Worm (Caenorhabditis elegans) whole organism, L4 larva: Measurements from ENCODE around the gene unc-43.

Source experiments
- D1046.2 ChIP-seq: fragments of 200-800 bp; sonication (Bioruptor generic); IDR thresholded peaks from 2 replicates; pipeline ENCODE4 v1.3.6; 2022; ENCODE audit warnings: missing genetic modification characterization, missing compliant biosample characterization
- R02D3.7 ChIP-seq: fragments of 150-350 bp; sonication (generic microtip); optimal IDR thresholded peaks from 3 replicates; lab custom pipeline; 2014; ENCODE audit warnings: missing biosample characterization, missing genetic modification characterization
- Y48G9A.11 ChIP-seq: fragments of 200-800 bp; sonication (Bioruptor generic); IDR thresholded peaks from 2 replicates; pipeline ENCODE4 v1.3.6; 2022; ENCODE audit warnings: missing genetic modification reagents, missing genetic modification characterization, missing compliant biosample characterization
- ZK546.5 ChIP-seq, 2 experiments: sonication (generic microtip); optimal IDR thresholded peaks; 2 replicates each; lab custom pipeline; 2017; ENCODE audit warnings: missing biosample characterization in 2 of 2, missing genetic modification characterization in 2 of 2
- aha-1 ChIP-seq: fragments of 150-350 bp; peaks from one replicate; lab custom pipeline; 2014; ENCODE audit warnings: missing biosample characterization, missing genetic modification characterization
- attf-4 ChIP-seq: sonication (generic microtip); optimal IDR thresholded peaks from 3 replicates; lab custom pipeline; 2017; ENCODE audit warnings: missing biosample characterization, missing genetic modification characterization
- ceh-28 ChIP-seq: fragments of 150-350 bp; optimal IDR thresholded peaks from 2 replicates; lab custom pipeline; 2014; ENCODE audit warnings: missing biosample characterization, missing genetic modification reagents, missing genetic modification characterization
- ceh-82 ChIP-seq: sonication (generic microtip); optimal IDR thresholded peaks from 2 replicates; lab custom pipeline; 2017; ENCODE audit warnings: missing biosample characterization, missing genetic modification characterization
- ces-1 ChIP-seq: fragments of 150-350 bp; sonication (generic microtip); optimal IDR thresholded peaks from 4 replicates; lab custom pipeline; 2014; ENCODE audit warnings: missing biosample characterization, missing genetic modification reagents, missing genetic modification characterization
- ctbp-1 ChIP-seq: fragments of 200-800 bp; sonication (Bioruptor generic); IDR thresholded peaks from 2 replicates; pipeline ENCODE4 v1.3.6; 2022; ENCODE audit warnings: missing genetic modification reagents, missing genetic modification characterization, missing compliant biosample characterization
- daf-16 ChIP-seq, 3 experiments: sonication (generic microtip); optimal IDR thresholded peaks; 2 replicates each; lab custom pipeline; 2016 to 2017; ENCODE audit warnings: missing genetic modification characterization in 3 of 3, missing genetic modification reagents in 3 of 3, mild to moderate bottlenecking in 2 of 3, missing compliant biosample characterization in 2 of 3, missing biosample characterization in 1 of 3, moderate library complexity in 1 of 3
- dpl-1 ChIP-seq: fragments of 150-350 bp; optimal IDR thresholded peaks from 2 replicates; lab custom pipeline; 2014; ENCODE audit warnings: missing biosample characterization, missing genetic modification reagents, missing genetic modification characterization
- dve-1 ChIP-seq: sonication (generic microtip); optimal IDR thresholded peaks from 2 replicates; lab custom pipeline; 2017; ENCODE audit warnings: antibody characterized with exemption, mild to moderate bottlenecking, missing genetic modification characterization, missing compliant biosample characterization; ENCODE audit not compliant: insufficient read depth
- fkh-10 ChIP-seq: fragments of 150-350 bp; optimal IDR thresholded peaks from 2 replicates; lab custom pipeline; 2014; ENCODE audit warnings: missing biosample characterization, missing genetic modification reagents, missing genetic modification characterization
- fos-1 ChIP-seq: fragments of 150-350 bp; optimal IDR thresholded peaks from 2 replicates; lab custom pipeline; 2014; ENCODE audit warnings: missing biosample characterization, missing genetic modification characterization
- hlh-11 ChIP-seq: fragments of 200-800 bp; sonication (Bioruptor generic); optimal IDR thresholded peaks from 2 replicates; lab custom pipeline; 2018; ENCODE audit warnings: mild to moderate bottlenecking, missing genetic modification characterization, missing compliant biosample characterization
- hmg-1.1 ChIP-seq: fragments of 200-800 bp; sonication (Bioruptor generic); IDR thresholded peaks from 2 replicates; pipeline ENCODE4 v1.3.6; 2022; ENCODE audit warnings: missing genetic modification reagents, missing genetic modification characterization, missing compliant biosample characterization
- lim-7 ChIP-seq: fragments of 200-800 bp; sonication (Bioruptor generic); IDR thresholded peaks from 2 replicates; pipeline ENCODE4 v1.3.6; 2022; ENCODE audit warnings: missing genetic modification characterization, missing compliant biosample characterization
- lin-13 ChIP-seq: fragments of 150-350 bp; optimal IDR thresholded peaks from 2 replicates; lab custom pipeline; 2014; ENCODE audit warnings: missing biosample characterization, missing genetic modification reagents, missing genetic modification characterization
- lin-15B ChIP-seq: fragments of 150-350 bp; sonication (generic microtip); optimal IDR thresholded peaks from 3 replicates; lab custom pipeline; 2014; ENCODE audit warnings: missing biosample characterization, missing genetic modification characterization
- lin-29 ChIP-seq: fragments of 200-800 bp; sonication (Bioruptor generic); IDR thresholded peaks from 2 replicates; pipeline ENCODE4 v1.3.6; 2022; ENCODE audit warnings: missing genetic modification reagents, missing genetic modification characterization, missing compliant biosample characterization
- lsy-2 ChIP-seq, 2 experiments: fragments of 150-350 bp in 1 of 2; sonication (generic microtip) in 1 of 2; optimal IDR thresholded peaks; 2 replicates each; lab custom pipeline; 2014 to 2017; ENCODE audit warnings: missing biosample characterization in 2 of 2, missing genetic modification characterization in 2 of 2
- mdl-1 ChIP-seq, 2 experiments: fragments of 150-350 bp in 1 of 2; sonication (generic microtip) in 1 of 2; optimal IDR thresholded peaks; 2 replicates each; lab custom pipeline; 2014 to 2017; ENCODE audit warnings: missing biosample characterization in 2 of 2, missing genetic modification characterization in 2 of 2
- mep-1 ChIP-seq: fragments of 150-350 bp; sonication (generic microtip); optimal IDR thresholded peaks from 3 replicates; lab custom pipeline; 2014; ENCODE audit warnings: missing biosample characterization, missing genetic modification characterization
- mxl-2 ChIP-seq: fragments of 200-800 bp; sonication (Bioruptor generic); conservative IDR thresholded peaks from 2 replicates; pipeline ENCODE4 v1.3.6; 2022; ENCODE audit warnings: missing genetic modification reagents, missing genetic modification characterization, missing compliant biosample characterization
- nhr-111 ChIP-seq: fragments of 200-800 bp; sonication (Bioruptor generic); optimal IDR thresholded peaks from 2 replicates; lab custom pipeline; 2018; ENCODE audit warnings: mild to moderate bottlenecking, missing genetic modification characterization, missing compliant biosample characterization
- nhr-28 ChIP-seq: fragments of 150-350 bp; optimal IDR thresholded peaks from 2 replicates; lab custom pipeline; 2014; ENCODE audit warnings: missing biosample characterization, missing genetic modification characterization
- nhr-48 ChIP-seq: sonication (generic microtip); optimal IDR thresholded peaks from 2 replicates; lab custom pipeline; 2016; ENCODE audit warnings: mild to moderate bottlenecking, missing genetic modification characterization, missing compliant biosample characterization
- nhr-6 ChIP-seq: fragments of 150-350 bp; optimal IDR thresholded peaks from 2 replicates; lab custom pipeline; 2014; ENCODE audit warnings: missing biosample characterization, missing genetic modification characterization
- nhr-76 ChIP-seq: fragments of 150-350 bp; optimal IDR thresholded peaks from 2 replicates; lab custom pipeline; 2014; ENCODE audit warnings: missing biosample characterization, missing genetic modification characterization
- nhr-77 ChIP-seq: fragments of 150-350 bp; optimal IDR thresholded peaks from 2 replicates; lab custom pipeline; 2014; ENCODE audit warnings: missing biosample characterization, missing genetic modification characterization
- pha-4 ChIP-seq, 2 experiments: fragments of 150-350 bp in 1 of 2; fragments of 200-800 bp in 1 of 2; sonication (Bioruptor generic) in 1 of 2; IDR thresholded peaks in 1 of 2; optimal IDR thresholded peaks in 1 of 2; 2 replicates each; pipeline versions ENCODE4 v1.3.6 to Lab custom; 2014 to 2022; ENCODE audit warnings: missing genetic modification characterization in 2 of 2, missing genetic modification reagents in 2 of 2, missing biosample characterization in 1 of 2, missing compliant biosample characterization in 1 of 2
- rbr-2 ChIP-seq: sonication (generic microtip); optimal IDR thresholded peaks from 2 replicates; lab custom pipeline; 2016; ENCODE audit warnings: missing genotype, missing genetic modification characterization, missing compliant biosample characterization
- set-16 ChIP-seq: fragments of 200-800 bp; sonication (Bioruptor generic); IDR thresholded peaks from 2 replicates; pipeline ENCODE4 v1.3.6; 2022; ENCODE audit warnings: missing genetic modification reagents, missing genetic modification characterization, missing compliant biosample characterization
- skn-1 ChIP-seq: fragments of 150-350 bp; optimal IDR thresholded peaks from 2 replicates; lab custom pipeline; 2014; ENCODE audit warnings: missing biosample characterization, missing genetic modification characterization
- snpc-1.2 ChIP-seq: fragments of 200-800 bp; sonication (Bioruptor generic); IDR thresholded peaks from 2 replicates; pipeline ENCODE4 v1.3.6; 2022; ENCODE audit warnings: missing genetic modification reagents, missing genetic modification characterization, missing compliant biosample characterization
- spr-1 ChIP-seq: sonication (generic microtip); optimal IDR thresholded peaks from 2 replicates; lab custom pipeline; 2016; ENCODE audit warnings: mild to moderate bottlenecking, missing genetic modification characterization, missing compliant biosample characterization
- tag-97 ChIP-seq: fragments of 200-800 bp; sonication (Bioruptor generic); IDR thresholded peaks from 2 replicates; pipeline ENCODE4 v1.3.6; 2022; ENCODE audit warnings: missing genetic modification characterization, missing compliant biosample characterization
- tra-1 ChIP-seq: fragments of 200-800 bp; sonication (Bioruptor generic); IDR thresholded peaks from 2 replicates; pipeline ENCODE4 v1.3.6; 2022; ENCODE audit warnings: missing genetic modification reagents, missing genetic modification characterization, missing compliant biosample characterization
- unc-130 ChIP-seq: sonication (generic microtip); optimal IDR thresholded peaks from 2 replicates; lab custom pipeline; 2016; ENCODE audit warnings: missing genetic modification reagents, missing genetic modification characterization, missing compliant biosample characterization
- unc-39 ChIP-seq: sonication (generic microtip); optimal IDR thresholded peaks from 2 replicates; lab custom pipeline; 2017; ENCODE audit warnings: missing biosample characterization, missing genetic modification characterization
- vab-7 ChIP-seq: fragments of 200-800 bp; sonication (Bioruptor generic); IDR thresholded peaks from 2 replicates; pipeline ENCODE4 v1.3.6; 2022; ENCODE audit warnings: missing genetic modification reagents, missing genetic modification characterization, missing compliant biosample characterization
- zfp-3 ChIP-seq: fragments of 200-800 bp; sonication (Bioruptor generic); conservative IDR thresholded peaks from 2 replicates; pipeline ENCODE4 v1.3.6; 2022; ENCODE audit warnings: missing genetic modification reagents, missing genetic modification characterization, missing compliant biosample characterization

unc-43 gene

ce11 chrIV:10345990-10346389, 4.0 kb downstream of the unc-43 start (continued):
- TF ChIP-seq rbr-2 (tag; lab: Kevin White, UChicago) (peak; percentile 44), nhr-77 (tag; lab: Kevin White, UChicago) (peak; percentile 21), R02D3.7 (tag; lab: Kevin White, UChicago) (no peak)

ce11 chrIV:10345486-10345885, 4.5 kb downstream of the unc-43 start:
- no peak for TF ChIP-seq ceh-82
- TF ChIP-seq skn-1 (tag; lab: Kevin White, UChicago): no peak
- TF ChIP-seq pha-4 (GFP tag; IDR thresholded peaks at IDR 0.05; lab: Robert Waterston, UW): no peak
- TF ChIP-seq pha-4 (tag; optimal IDR thresholded peaks at IDR 0.05; lab: Kevin White, UChicago): peak; percentile 56
- peak; percentile 25 for TF ChIP-seq aha-1 (tag; lab: Kevin White, UChicago)
- TF ChIP-seq nhr-76 (tag; lab: Kevin White, UChicago): no peak
- TF ChIP-seq, all 104 proteins: peak for 2

ce11 chrIV:10344621-10345020, 5.4 kb downstream of the unc-43 start:
- TF ChIP-seq dve-1 (tag; lab: Kevin White, UChicago) (no peak), daf-16 (GFP tag; optimal IDR thresholded peaks at IDR 0.05; lab: Kevin White, UChicago) (peak in 1 of 2 experiments; percentile 24), daf-16 (tag; optimal IDR thresholded peaks at IDR 0.05; lab: Kevin White, UChicago) (no peak), nhr-76 (tag; lab: Kevin White, UChicago) (no peak), fos-1 (tag; lab: Kevin White, UChicago) (no peak), nhr-6 (tag; lab: Kevin White, UChicago) (no peak), dpl-1 (GFP tag; lab: Kevin White, UChicago) (no peak), snpc-1.2 (GFP tag; lab: Robert Waterston, UW) (no peak), spr-1 (tag; lab: Kevin White, UChicago) (no peak), nhr-48 (tag; lab: Kevin White, UChicago) (no peak), R02D3.7 (tag; lab: Kevin White, UChicago) (no peak), ZK546.5 (tag; optimal IDR thresholded peaks at IDR 0.05; lab: Kevin White, UChicago) (no peak), nhr-28 (tag; lab: Kevin White, UChicago) (no peak), unc-39 (no peak), mep-1 (peak; percentile 47), ctbp-1 (GFP tag; lab: Robert Waterston, UW) (0 out of 2 replicates have a peak, but pooled peaks have one; percentile 61), set-16 (GFP tag; lab: Robert Waterston, UW) (peak; percentile 13; the same call in 1 of the 2 replicates), lin-29 (GFP tag; lab: Robert Waterston, UW) (no peak), lin-13 (GFP tag; lab: Kevin White, UChicago) (no peak), mxl-2 (GFP tag; lab: Robert Waterston, UW) (no peak), mdl-1 (tag; optimal IDR thresholded peaks at IDR 0.05; lab: Kevin White, UChicago) (no peak), unc-130 (GFP tag; lab: Kevin White, UChicago) (no peak), zfp-3 (no peak), vab-7 (GFP tag; lab: Robert Waterston, UW) (no peak), tra-1 (GFP tag; lab: Robert Waterston, UW) (no peak), nhr-111 (GFP tag; lab: Kevin White, UChicago) (no peak), lim-7 (GFP tag; lab: Robert Waterston, UW) (no peak), rbr-2 (tag; lab: Kevin White, UChicago) (peak; percentile 55), tag-97 (no peak), Y48G9A.11 (GFP tag; lab: Robert Waterston, UW) (no peak), aha-1 (tag; lab: Kevin White, UChicago) (peak; percentile 29), hlh-11 (tag; lab: Kevin White, UChicago) (peak; percentile 15), ces-1 (GFP tag; lab: Kevin White, UChicago) (no peak), fkh-10 (GFP tag; lab: Kevin White, UChicago) (peak; percentile 39), ceh-82 (no peak), D1046.2 (GFP tag; lab: Robert Waterston, UW) (no peak), lsy-2 (tag; optimal IDR thresholded peaks at IDR 0.05; lab: Kevin White, UChicago) (peak in 1 of 2 experiments; percentile 24), lin-15B (tag; lab: Kevin White, UChicago) (no peak), hmg-1.1 (GFP tag; lab: Robert Waterston, UW) (peak; percentile 55), attf-4 (no peak), ceh-28 (tag; lab: Kevin White, UChicago) (peak; percentile 15)
